Worm (Caenorhabditis elegans) whole organism, L3 larva: ENCODE data around the gene F08H9.3.

ENCODE experiments used
- elt-3 ChIP-seq, 3 experiments: fragments of 150-350 bp in 1 of 3; sonication (generic microtip) in 2 of 3; optimal IDR thresholded peaks; 2 replicates in 2 of 3; 4 replicates in 1 of 3; lab custom pipeline; 2014 to 2017; ENCODE audit warnings: missing biosample characterization in 3 of 3, missing genetic modification characterization in 3 of 3
- fkh-2 ChIP-seq: fragments of 150-350 bp; optimal IDR thresholded peaks from 2 replicates; lab custom pipeline; 2014; ENCODE audit warnings: missing biosample characterization, missing genetic modification reagents, missing genetic modification characterization
- fos-1 ChIP-seq: fragments of 150-350 bp; optimal IDR thresholded peaks from 2 replicates; lab custom pipeline; 2014; ENCODE audit warnings: missing biosample characterization, missing genetic modification characterization
- lin-15B ChIP-seq: fragments of 150-350 bp; optimal IDR thresholded peaks from 2 replicates; lab custom pipeline; 2014; ENCODE audit warnings: missing biosample characterization, missing genetic modification characterization
- lsy-12 ChIP-seq: sonication (generic microtip); optimal IDR thresholded peaks from 2 replicates; lab custom pipeline; 2016; ENCODE audit warnings: mild to moderate bottlenecking, missing genetic modification characterization, missing compliant biosample characterization
- nhr-67 ChIP-seq: fragments of 150-350 bp; optimal IDR thresholded peaks from 2 replicates; lab custom pipeline; 2014; ENCODE audit warnings: missing biosample characterization, missing genetic modification characterization

ce11 chrV:14432259-14432658 lies 30.9 kb downstream of the F08H9.3 start, which contains the start of gene egl-1:
- no peak for TF ChIP-seq elt-3 (tag; optimal IDR thresholded peaks at IDR 0.05; lab: Kevin White, UChicago)
- no peak for TF ChIP-seq fos-1 (tag; lab: Kevin White, UChicago)
- no peak for TF ChIP-seq fkh-2 (tag; lab: Kevin White, UChicago)
- no peak for TF ChIP-seq nhr-67 (tag; lab: Kevin White, UChicago)
- TF ChIP-seq lsy-12, result no peak
- no peak for TF ChIP-seq lin-15B (tag; lab: Kevin White, UChicago)
